Worm (Caenorhabditis elegans): ENCODE data around the gene srh-269.

DNA sequence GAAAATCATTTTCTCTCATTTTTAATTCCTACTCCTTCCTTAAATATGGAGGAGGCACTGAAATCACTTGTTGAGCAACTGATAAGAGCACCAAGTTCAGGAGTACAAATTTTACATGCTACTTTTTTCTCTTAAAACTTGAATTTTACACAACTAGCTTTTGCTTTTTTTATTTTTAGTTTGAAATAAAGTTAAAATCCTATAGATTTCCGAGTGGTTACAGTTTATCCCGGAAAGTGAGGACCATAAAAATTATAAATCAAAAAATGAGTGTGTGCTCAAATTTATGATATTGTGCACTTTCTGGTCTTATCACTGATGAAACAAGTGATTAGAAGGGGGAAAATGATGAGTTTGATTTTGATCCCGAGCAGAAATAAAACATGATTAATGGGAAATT is 36.1 kb upstream of the srh-269 start, which contains the start of gene oac-53:
- no peak for TF ChIP-seq F16B12.6 (tag; optimal IDR thresholded peaks at IDR 0.05)
- no peak for TF ChIP-seq ama-1 (optimal IDR thresholded peaks at IDR 0.05)
- TF ChIP-seq tbx-2 (tag; optimal IDR thresholded peaks at IDR 0.05), result no peak
- TF ChIP-seq aha-1 (tag; optimal IDR thresholded peaks at IDR 0.05), result no peak
- no peak for TF ChIP-seq ceh-88 (GFP tag; IDR thresholded peaks at IDR 0.05)
- TF ChIP-seq unc-86 (tag; optimal IDR thresholded peaks at IDR 0.05), result no peak

All from whole organism, L1 larva.